Worm (Caenorhabditis elegans) whole organism, L2 larva: ENCODE measurements around the gene T28A11.20.

ENCODE experiments used
- ama-1 ChIP-seq: fragments of 150-350 bp; optimal IDR thresholded peaks from 2 replicates; lab custom pipeline; 2018; ENCODE audit warnings: inconsistent platforms
- lsy-2 ChIP-seq, 2 experiments: fragments of 150-350 bp in 1 of 2; sonication (generic microtip) in 1 of 2; optimal IDR thresholded peaks; 2 replicates each; lab custom pipeline; 2014 to 2017; ENCODE audit warnings: missing biosample characterization in 2 of 2, missing genetic modification characterization in 2 of 2
- unc-62 ChIP-seq: fragments of 150-350 bp; optimal IDR thresholded peaks from 2 replicates; lab custom pipeline; 2014; ENCODE audit warnings: missing biosample characterization, missing genetic modification reagents, missing genetic modification characterization
- zag-1 ChIP-seq: fragments of 150-350 bp; optimal IDR thresholded peaks from 2 replicates; lab custom pipeline; 2014; ENCODE audit warnings: missing biosample characterization, missing genetic modification characterization
- ztf-1 ChIP-seq: fragments of 200-800 bp; sonication (Bioruptor generic); conservative IDR thresholded peaks from 2 replicates; pipeline ENCODE4 v1.3.6; 2022; ENCODE audit warnings: missing genetic modification characterization, missing compliant biosample characterization

DNA sequence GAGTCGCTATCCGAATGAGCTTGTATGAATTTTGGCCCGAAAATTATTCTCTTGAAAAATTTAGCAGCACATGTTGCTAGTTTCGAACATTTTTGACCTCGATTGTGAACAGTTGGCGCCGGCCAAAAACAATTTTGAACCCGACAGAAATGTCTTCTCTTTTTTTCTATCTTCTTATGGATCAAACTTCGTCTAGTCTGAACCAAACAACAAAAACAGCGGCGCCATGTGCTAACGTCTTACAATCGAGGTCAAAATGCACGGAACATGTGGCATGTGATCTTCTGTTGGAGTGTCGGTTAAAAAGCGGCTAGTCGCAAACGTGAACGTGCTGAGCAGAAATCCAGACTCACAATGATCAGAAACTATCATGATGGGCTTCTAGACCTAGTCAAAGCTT lies 3.1 kb upstream of the T28A11.20 start:
- TF ChIP-seq ama-1 (no peak), lsy-2 (tag; optimal IDR thresholded peaks at IDR 0.05; lab: Kevin White, UChicago) (no peak), ztf-1 (GFP tag; lab: Robert Waterston, UW) (no peak), zag-1 (tag; lab: Kevin White, UChicago) (no peak), unc-62 (GFP tag; lab: Kevin White, UChicago) (no peak)
